Worm (Caenorhabditis elegans) whole organism, late embryonic: ENCODE data around the gene F07C3.2.

Experiments used
- ama-1 ChIP-seq: fragments of 150-350 bp; optimal IDR thresholded peaks from 2 replicates; lab custom pipeline; 2014
- elt-2 ChIP-seq: sonication (generic microtip); optimal IDR thresholded peaks from 2 replicates; lab custom pipeline; 2016; ENCODE audit warnings: missing genetic modification reagents, missing genetic modification characterization, missing compliant biosample characterization
- fkh-10 ChIP-seq: fragments of 150-350 bp; optimal IDR thresholded peaks from 2 replicates; lab custom pipeline; 2014; ENCODE audit warnings: missing biosample characterization, missing genetic modification reagents, missing genetic modification characterization
- hlh-8 ChIP-seq: sonication (generic microtip); optimal IDR thresholded peaks from 2 replicates; lab custom pipeline; 2016; ENCODE audit warnings: missing genotype, missing genetic modification characterization, missing compliant biosample characterization
- lin-11 ChIP-seq: fragments of 200-800 bp; sonication (Bioruptor generic); optimal IDR thresholded peaks from 2 replicates; lab custom pipeline; 2018; ENCODE audit warnings: mild to moderate bottlenecking, missing genetic modification characterization, missing compliant biosample characterization
- pha-4 ChIP-seq: fragments of 150-350 bp; optimal IDR thresholded peaks from 2 replicates; lab custom pipeline; 2018; ENCODE audit warnings: missing biosample characterization, missing genetic modification reagents, missing genetic modification characterization
- ref-2 ChIP-seq: sonication (generic microtip); optimal IDR thresholded peaks from 2 replicates; lab custom pipeline; 2016; ENCODE audit warnings: missing genetic modification characterization, missing compliant biosample characterization
- tbx-7 ChIP-seq: sonication (generic microtip); optimal IDR thresholded peaks from 2 replicates; lab custom pipeline; 2016; ENCODE audit warnings: missing genotype, missing genetic modification characterization, missing compliant biosample characterization
- ttx-3 ChIP-seq: sonication (generic microtip); optimal IDR thresholded peaks from 2 replicates; lab custom pipeline; 2016; ENCODE audit warnings: missing genetic modification reagents, missing genetic modification characterization, missing compliant biosample characterization
- unc-55 ChIP-seq: sonication (generic microtip); optimal IDR thresholded peaks from 2 replicates; lab custom pipeline; 2017; ENCODE audit warnings: missing biosample characterization, missing genetic modification reagents, missing genetic modification characterization
- ztf-16 ChIP-seq: sonication (generic microtip); optimal IDR thresholded peaks from 2 replicates; lab custom pipeline; 2017; ENCODE audit warnings: missing genetic modification characterization, missing compliant biosample characterization

ce11 chrV:9260411-9260810, 34.5 kb downstream of the F07C3.2 start:
- TF ChIP-seq lin-11 (no peak), ztf-16 (tag; lab: Kevin White, UChicago) (no peak), elt-2 (tag; lab: Kevin White, UChicago) (no peak), ref-2 (tag; lab: Kevin White, UChicago) (no peak), tbx-7 (tag; lab: Kevin White, UChicago) (no peak), fkh-10 (GFP tag; lab: Kevin White, UChicago) (no peak), ttx-3 (no peak), unc-55 (GFP tag; lab: Kevin White, UChicago) (no peak), ama-1 (lab: Kevin White, UChicago) (no peak), pha-4 (tag; lab: Kevin White, UChicago) (no peak), hlh-8 (tag; lab: Kevin White, UChicago) (no peak)
